Fruit fly (Drosophila melanogaster): ENCODE results near the gene Oseg5.
A peak's percentile ranks its signal among the peaks of the same experiment; 100 is the strongest.

The Oseg5 gene

dm6 chr2L:20807617-20808509 is 27.8 kb downstream of the Oseg5 start (continued):
- TF ChIP-seq Fer3 (tag; optimal IDR thresholded peaks at IDR 0.05) = peak; percentile 73
- peak; percentile 47 for TF ChIP-seq CG9817 (tag; optimal IDR thresholded peaks at IDR 0.05)
- 0 out of 2 replicates have a peak, but pooled peaks have one; percentile 29 for TF ChIP-seq CG11085 (GFP tag; IDR thresholded peaks at IDR 0.05)
- no peak for TF ChIP-seq CG33557 (GFP tag; optimal IDR thresholded peaks at IDR 0.05)
- TF ChIP-seq tna (GFP tag; IDR thresholded peaks at IDR 0.05; ENCODE audit: partially characterized antibody) = no peak
- TF ChIP-seq emc (GFP tag; optimal IDR thresholded peaks at IDR 0.05) = peak; percentile 15
- no peak for TF ChIP-seq dmrt11E (tag; optimal IDR thresholded peaks at IDR 0.05)
- no peak for TF ChIP-seq CG8765 (GFP tag; IDR thresholded peaks at IDR 0.05)
- TF ChIP-seq CG3995 (GFP tag; optimal IDR thresholded peaks at IDR 0.05) = no peak
- no peak for TF ChIP-seq CG4820 (GFP tag; optimal IDR thresholded peaks at IDR 0.05)
- peak; percentile 76 for TF ChIP-seq gem (tag; optimal IDR thresholded peaks at IDR 0.05)
- no peak for TF ChIP-seq Dll (GFP tag; IDR thresholded peaks at IDR 0.05; ENCODE audit: partially characterized antibody)
- TF ChIP-seq CG1024 (GFP tag; IDR thresholded peaks at IDR 0.05) = no peak
- no peak for TF ChIP-seq CG10274 (GFP tag; optimal IDR thresholded peaks at IDR 0.05)
- peak; percentile 50; the same call in 1 of the 3 replicates for TF ChIP-seq so (GFP tag; IDR thresholded peaks at IDR 0.05)
- TF ChIP-seq Taf1 (GFP tag; IDR thresholded peaks at IDR 0.05) = no peak
- TF ChIP-seq slou (GFP tag; optimal IDR thresholded peaks at IDR 0.05) = no peak
- no peak for TF ChIP-seq Scr (GFP tag; IDR thresholded peaks at IDR 0.05; ENCODE audit: partially characterized antibody)
- TF ChIP-seq CG15696 (tag; optimal IDR thresholded peaks at IDR 0.05) = no peak
- peak; percentile 55 for TF ChIP-seq Asciz (GFP tag; optimal IDR thresholded peaks at IDR 0.05)
- no peak for TF ChIP-seq gce (GFP tag; IDR thresholded peaks at IDR 0.05)
- TF ChIP-seq Trl (optimal IDR thresholded peaks at IDR 0.05) = peak in 1 of 2 experiments; percentile 50
- TF ChIP-seq Trl (GFP tag; optimal IDR thresholded peaks at IDR 0.05) = peak; percentile 46
- no peak for TF ChIP-seq Stat92E (GFP tag; optimal IDR thresholded peaks at IDR 0.05)
- TF ChIP-seq Rfx (GFP tag; IDR thresholded peaks at IDR 0.05) = peak; percentile 65
- no peak for TF ChIP-seq Jarid2 (GFP tag; optimal IDR thresholded peaks at IDR 0.05)
- TF ChIP-seq sima (GFP tag; optimal IDR thresholded peaks at IDR 0.05) = no peak
- no peak for TF ChIP-seq p53 (GFP tag; optimal IDR thresholded peaks at IDR 0.05)
- TF ChIP-seq CG8290 (GFP tag; optimal IDR thresholded peaks at IDR 0.05) = no peak
- peak in 1 of 2 experiments; percentile 4 for TF ChIP-seq CG8290 (tag; optimal IDR thresholded peaks at IDR 0.05)
- peak; percentile 53 for TF ChIP-seq CG31441 (GFP tag; IDR thresholded peaks at IDR 0.05)
- TF ChIP-seq Chrac-16 (GFP tag; optimal IDR thresholded peaks at IDR 0.05) = no peak
- TF ChIP-seq danr (GFP tag; IDR thresholded peaks at IDR 0.05) = 0 out of 2 replicates have a peak, but pooled peaks have one; percentile 22
- peak; percentile 76 for TF ChIP-seq Ptx1 (GFP tag; IDR thresholded peaks at IDR 0.05)
- TF ChIP-seq CG4424 (GFP tag; optimal IDR thresholded peaks at IDR 0.05) = no peak
- no peak for TF ChIP-seq CG1529 (GFP tag; optimal IDR thresholded peaks at IDR 0.05)
- TF ChIP-seq lilli (GFP tag; optimal IDR thresholded peaks at IDR 0.05) = peak; percentile 12
- no peak for TF ChIP-seq vfl (GFP tag; optimal IDR thresholded peaks at IDR 0.05)
- no peak for TF ChIP-seq CG6272 (GFP tag; IDR thresholded peaks at IDR 0.05)
- no peak for TF ChIP-seq Doc2 (GFP tag; IDR thresholded peaks at IDR 0.05)
- peak; percentile 56; the same call in 2 of the 3 replicates for TF ChIP-seq zfh1 (GFP tag; IDR thresholded peaks at IDR 0.05)
- TF ChIP-seq lbe (GFP tag; optimal IDR thresholded peaks at IDR 0.05) = no peak
- no peak for TF ChIP-seq CG1832 (GFP tag; optimal IDR thresholded peaks at IDR 0.05)
- TF ChIP-seq Xbp1 (GFP tag; optimal IDR thresholded peaks at IDR 0.05) = peak; percentile 13
- no peak for TF ChIP-seq da (GFP tag; optimal IDR thresholded peaks at IDR 0.05)
- TF ChIP-seq ewg (GFP tag; optimal IDR thresholded peaks at IDR 0.05) = peak; percentile 15
- no peak for TF ChIP-seq Atf-2 (GFP tag; optimal IDR thresholded peaks at IDR 0.05)
- TF ChIP-seq Adf1 (GFP tag; IDR thresholded peaks at IDR 0.05) = peak; percentile 20; the same call in 1 of the 2 replicates
- TF ChIP-seq CG14860 (GFP tag; IDR thresholded peaks at IDR 0.05; ENCODE audit: partially characterized antibody) = no peak
- no peak for TF ChIP-seq pnt (GFP tag; optimal IDR thresholded peaks at IDR 0.05)

Measured in whole organism, embryonic.